Worm (Caenorhabditis elegans) whole organism, young adult: Measurements from ENCODE around the gene chil-23.

ENCODE experiments used
- C17E4.6 ChIP-seq: fragments of 200-800 bp; sonication (Bioruptor generic); IDR thresholded peaks from 2 replicates; pipeline ENCODE4 v1.3.6; 2022; ENCODE audit warnings: missing genetic modification reagents, missing genetic modification characterization, missing compliant biosample characterization
- F52B5.7 ChIP-seq: sonication (generic microtip); optimal IDR thresholded peaks from 2 replicates; lab custom pipeline; 2016; ENCODE audit warnings: mild to moderate bottlenecking, missing genetic modification characterization, missing compliant biosample characterization
- atf-7 ChIP-seq: sonication (generic microtip); optimal IDR thresholded peaks from 2 replicates; lab custom pipeline; 2017; ENCODE audit warnings: mild to moderate bottlenecking, missing genetic modification characterization, missing compliant biosample characterization
- dox-1 ChIP-seq: fragments of 200-800 bp; sonication (Bioruptor generic); IDR thresholded peaks from 2 replicates; pipeline ENCODE4 v1.3.6; 2022; ENCODE audit warnings: missing genetic modification reagents, missing genetic modification characterization, missing compliant biosample characterization
- ekl-4 ChIP-seq: fragments of 200-800 bp; sonication (Bioruptor generic); IDR thresholded peaks from 2 replicates; pipeline ENCODE4 v1.3.6; 2022; ENCODE audit warnings: missing genetic modification reagents, missing genetic modification characterization, missing compliant biosample characterization
- him-1 ChIP-seq: sonication (generic microtip); optimal IDR thresholded peaks from 2 replicates; lab custom pipeline; 2016; ENCODE audit warnings: missing genotype, missing genetic modification reagents, missing genetic modification characterization, missing compliant biosample characterization
- pbrm-1 ChIP-seq: fragments of 200-800 bp; sonication (Bioruptor generic); IDR thresholded peaks from 2 replicates; pipeline ENCODE4 v1.3.6; 2022; ENCODE audit warnings: missing genetic modification reagents, missing genetic modification characterization, missing compliant biosample characterization
- unc-130 ChIP-seq: sonication (generic microtip); optimal IDR thresholded peaks from 2 replicates; lab custom pipeline; 2016; ENCODE audit warnings: missing genetic modification reagents, missing genetic modification characterization, missing compliant biosample characterization

DNA sequence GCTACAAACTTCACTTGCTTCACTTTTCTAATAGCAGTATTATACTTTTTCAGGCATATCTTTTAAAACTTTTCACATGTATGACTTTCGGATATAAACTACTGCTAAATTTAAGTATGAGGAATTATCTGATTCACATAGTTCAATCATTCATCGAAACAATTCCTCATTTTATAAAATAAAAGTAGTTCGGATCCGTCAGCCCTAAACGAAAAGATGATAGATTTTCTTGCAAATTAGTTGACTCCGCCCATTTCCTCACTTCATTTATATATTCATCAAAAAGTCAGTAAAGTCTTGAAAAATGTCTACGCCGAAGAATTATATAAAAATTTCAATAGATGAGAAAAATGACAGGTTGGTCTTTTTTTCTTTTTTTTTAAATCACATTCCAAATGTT, 9.2 kb upstream of the chil-23 start, which contains the start of gene chil-27:
- TF ChIP-seq F52B5.7 (tag; lab: Kevin White, UChicago) = no peak
- no peak for TF ChIP-seq C17E4.6
- no peak for TF ChIP-seq ekl-4 (GFP tag; lab: Robert Waterston, UW)
- TF ChIP-seq pbrm-1 (GFP tag; lab: Robert Waterston, UW) = no peak
- TF ChIP-seq dox-1 (GFP tag; lab: Robert Waterston, UW) = no peak
- TF ChIP-seq unc-130 = no peak
- no peak for TF ChIP-seq atf-7 (tag; lab: Kevin White, UChicago)
- TF ChIP-seq him-1 (tag; lab: Kevin White, UChicago) = no peak
